Worm (Caenorhabditis elegans): ENCODE results near the gene R07G3.8.

DNA sequence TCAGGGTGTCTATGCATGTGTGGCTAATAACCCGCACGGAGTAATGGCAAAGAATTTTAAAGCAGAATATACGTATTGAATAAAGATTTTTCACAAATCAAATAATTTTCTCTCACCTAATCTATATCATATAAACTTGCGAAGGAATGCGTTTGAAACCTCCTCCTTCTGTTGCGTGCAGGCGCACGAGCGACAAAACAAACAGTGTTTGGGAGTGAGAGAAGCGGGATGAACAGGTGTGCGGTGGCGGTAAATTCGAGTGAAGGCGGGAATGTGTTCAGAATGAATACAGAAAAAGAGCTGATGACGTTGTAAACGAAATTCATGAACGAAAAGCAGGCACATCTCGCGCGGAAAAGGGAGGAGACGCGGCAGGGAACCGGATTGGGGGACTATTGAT lies 6.0 kb downstream of the R07G3.8 start:
- TF ChIP-seq aly-2 (tag; optimal IDR thresholded peaks at IDR 0.05): no peak
- no peak for TF ChIP-seq dpl-1 (GFP tag; optimal IDR thresholded peaks at IDR 0.05)
- no peak for TF ChIP-seq F49E8.2 (tag; optimal IDR thresholded peaks at IDR 0.05; ENCODE audit: borderline replicate concordance)
- TF ChIP-seq F26F4.8 (GFP tag; conservative IDR thresholded peaks at IDR 0.05): no peak
